Fruit fly (Drosophila melanogaster): ENCODE data around the gene Coprox.
A peak's percentile ranks its signal among the peaks of the same experiment; 100 is the strongest.

DNA sequence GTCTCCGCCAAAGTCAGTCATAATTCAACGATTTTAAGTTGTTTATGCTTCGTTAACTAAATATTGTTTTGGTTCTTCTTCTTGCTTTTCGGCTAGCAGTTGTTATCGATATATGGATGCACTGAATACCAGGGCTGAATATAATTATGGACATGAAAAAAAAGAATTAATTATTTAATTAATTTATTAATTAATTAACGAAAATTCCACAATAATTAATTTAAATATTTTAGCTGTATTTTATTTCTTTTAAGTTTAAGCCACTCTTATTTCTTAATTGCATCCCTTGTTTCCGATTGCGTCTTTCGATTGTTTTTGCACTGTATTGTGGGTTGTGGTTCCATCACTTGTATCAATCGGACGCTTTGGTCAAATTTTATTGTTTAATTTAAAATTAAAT is 14.1 kb upstream of the Coprox start, which contains the start of the genes Gas41 and SA1:
- TF ChIP-seq CG15269 (tag; optimal IDR thresholded peaks at IDR 0.05) (no peak), Stat92E (GFP tag; optimal IDR thresholded peaks at IDR 0.05) (no peak), pzg (GFP tag; optimal IDR thresholded peaks at IDR 0.05) (peak; percentile 56), CG1792 (GFP tag; optimal IDR thresholded peaks at IDR 0.05) (no peak), CG6791 (GFP tag; IDR thresholded peaks at IDR 0.05; ENCODE audit: partially characterized antibody) (peak; percentile 70), CG17361 (GFP tag; IDR thresholded peaks at IDR 0.05) (peak; percentile 95), CG10366 (GFP tag; IDR thresholded peaks at IDR 0.05) (no peak), HLHmδ (GFP tag; optimal IDR thresholded peaks at IDR 0.05) (no peak), kah (GFP tag; optimal IDR thresholded peaks at IDR 0.05) (peak; percentile 54), CG2875 (GFP tag; optimal IDR thresholded peaks at IDR 0.05) (peak; percentile 60), slou (GFP tag; optimal IDR thresholded peaks at IDR 0.05) (no peak), crol (GFP tag; IDR thresholded peaks at IDR 0.05) (no peak), jumu (GFP tag; optimal IDR thresholded peaks at IDR 0.05) (peak; percentile 70), CG11695 (GFP tag; IDR thresholded peaks at IDR 0.05) (peak; percentile 50; the same call in 2 of the 3 replicates)
